Fruit fly (Drosophila melanogaster): Measurements from ENCODE around the gene Pmm2.

Gene Pmm2

DNA sequence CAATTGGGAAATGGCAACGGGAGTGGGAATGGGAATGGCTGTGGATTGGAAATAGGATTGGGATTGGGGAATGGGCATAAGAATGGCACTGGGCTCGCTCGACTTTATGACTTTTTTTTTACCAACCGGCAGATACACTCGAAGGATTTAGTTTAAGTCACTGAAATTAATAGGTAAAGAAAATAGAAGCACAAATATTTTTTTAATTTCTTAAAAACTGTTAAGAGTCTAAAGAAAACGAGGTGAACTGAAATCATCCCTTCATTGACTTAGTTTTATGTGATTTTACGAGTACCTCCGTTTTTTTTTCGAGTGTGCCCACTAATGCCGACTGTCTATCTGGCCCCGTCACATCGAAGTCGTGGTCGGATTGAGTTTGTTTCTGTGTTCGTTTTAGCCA lies 40.5 kb downstream of the Pmm2 start:
- TF ChIP-seq CG10631 (GFP tag; optimal IDR thresholded peaks at IDR 0.05) (peak; percentile 5), CG8632 (GFP tag; optimal IDR thresholded peaks at IDR 0.05) (no peak), CG9139 (GFP tag; optimal IDR thresholded peaks at IDR 0.05) (no peak), spab (GFP tag; optimal IDR thresholded peaks at IDR 0.05) (peak; percentile 22), Eip78C (GFP tag) (peak; percentile 73), CG3919 (GFP tag; optimal IDR thresholded peaks at IDR 0.05) (peak; percentile 13), CG6163 (GFP tag; IDR thresholded peaks at IDR 0.05) (peak; percentile 64; the same call in 2 of the 3 replicates), CG6808 (GFP tag; optimal IDR thresholded peaks at IDR 0.05) (peak; percentile 20)

- TF ChIP-seq CG6163 (GFP tag; IDR thresholded peaks at IDR 0.05) (peak; percentile 37; the same call in 2 of the 3 replicates), CG15336 (GFP tag; IDR thresholded peaks at IDR 0.05) (0 out of 2 replicates have a peak, but pooled peaks have one; percentile 14), CG3919 (GFP tag; optimal IDR thresholded peaks at IDR 0.05) (peak; percentile 28), dsx (GFP tag; optimal IDR thresholded peaks at IDR 0.05; ENCODE audit: poor library complexity, severe bottlenecking) (no peak), Blimp-1 (GFP tag; optimal IDR thresholded peaks at IDR 0.05) (peak; percentile 44), spab (GFP tag; optimal IDR thresholded peaks at IDR 0.05) (no peak), esn (GFP tag; optimal IDR thresholded peaks at IDR 0.05) (no peak), ss (GFP tag; optimal IDR thresholded peaks at IDR 0.05) (peak; percentile 8 to 22), CG1621 (tag; optimal IDR thresholded peaks at IDR 0.05) (peak; percentile 81), CG8119 (GFP tag; IDR thresholded peaks at IDR 0.05) (0 out of 3 replicates have a peak, but pooled peaks have one; percentile 37), CG6854 (GFP tag; optimal IDR thresholded peaks at IDR 0.05) (peak; percentile 38), Eip75B (GFP tag; optimal IDR thresholded peaks at IDR 0.05) (no peak), svp (GFP tag) (peak; percentile 59), CG6792 (GFP tag; optimal IDR thresholded peaks at IDR 0.05) (no peak)
These were observed 45.9 kb downstream of the Pmm2 start, which contains the start of gene ara for dm6 chr3L:12580212-12580676. Gene ara (plus strand): TSS chr3L:12580672.

DNA sequence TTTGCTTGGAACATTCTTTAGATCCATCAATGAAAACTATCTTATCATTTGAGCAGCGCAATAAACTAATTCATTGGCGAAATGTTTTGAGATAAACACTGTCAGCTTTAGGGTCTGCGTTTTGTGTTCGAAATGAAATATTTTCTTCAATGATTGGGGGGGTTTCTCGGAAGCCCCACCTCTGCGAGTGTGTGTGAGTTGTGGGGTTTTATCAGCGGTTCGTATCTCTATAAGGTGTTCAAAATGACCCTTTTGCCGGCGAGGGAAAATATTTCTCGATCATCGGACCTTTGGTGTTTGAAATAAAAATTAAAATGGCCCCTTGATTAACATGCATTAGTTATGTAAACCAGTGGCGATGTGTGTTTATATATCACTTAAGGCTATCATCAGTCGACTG lies 50.6 kb downstream of the Pmm2 start:
- TF ChIP-seq Eip78C (GFP tag) (no peak), Ets21C (GFP tag; optimal IDR thresholded peaks at IDR 0.05) (no peak), vri (GFP tag; optimal IDR thresholded peaks at IDR 0.05) (no peak), CG7368 (GFP tag; optimal IDR thresholded peaks at IDR 0.05) (no peak), dsx (GFP tag; optimal IDR thresholded peaks at IDR 0.05; ENCODE audit: poor library complexity, severe bottlenecking) (no peak), CG8632 (GFP tag; optimal IDR thresholded peaks at IDR 0.05) (no peak), Eip93F (GFP tag; optimal IDR thresholded peaks at IDR 0.05) (no peak), CG6163 (GFP tag; IDR thresholded peaks at IDR 0.05) (no peak), Smox (GFP tag; optimal IDR thresholded peaks at IDR 0.05) (no peak), CG9139 (GFP tag; optimal IDR thresholded peaks at IDR 0.05) (no peak), ss (GFP tag; optimal IDR thresholded peaks at IDR 0.05) (no peak), cyc (GFP tag; optimal IDR thresholded peaks at IDR 0.05) (no peak), CG31627 (GFP tag; optimal IDR thresholded peaks at IDR 0.05) (no peak), Ets96B (tag; optimal IDR thresholded peaks at IDR 0.05) (no peak), CG3032 (tag; optimal IDR thresholded peaks at IDR 0.05) (no peak), CG10631 (GFP tag; optimal IDR thresholded peaks at IDR 0.05) (no peak), Blimp-1 (GFP tag; optimal IDR thresholded peaks at IDR 0.05) (no peak)

Data from whole organism, prepupa.